Worm (Caenorhabditis elegans): ENCODE results near the gene sre-28.

Gene sre-28

ce11 chrV:9970119-9970518, 25.9 kb downstream of the sre-28 start (continued):
- no peak for TF ChIP-seq R02D3.7 (tag; optimal IDR thresholded peaks at IDR 0.05)
- no peak for TF ChIP-seq lin-15B (tag; optimal IDR thresholded peaks at IDR 0.05)
- TF ChIP-seq nhr-111 (GFP tag; optimal IDR thresholded peaks at IDR 0.05), result peak; percentile 94
- TF ChIP-seq arid-1 (GFP tag; conservative IDR thresholded peaks at IDR 0.05), result peak; percentile 92
- TF ChIP-seq Y105C5A.15 (GFP tag; IDR thresholded peaks at IDR 0.05), result peak; percentile 95; the same call in 1 of the 2 replicates
- TF ChIP-seq ZK546.5 (tag; optimal IDR thresholded peaks at IDR 0.05), result no peak
- peak; percentile 82 for TF ChIP-seq rbr-2 (tag; optimal IDR thresholded peaks at IDR 0.05)
- peak; percentile 74; the same call in 1 of the 2 replicates for TF ChIP-seq mdt-29 (GFP tag; IDR thresholded peaks at IDR 0.05)
- TF ChIP-seq daf-16 (GFP tag; optimal IDR thresholded peaks at IDR 0.05), result peak; percentile 79 to 96
- no peak for TF ChIP-seq daf-16 (tag; optimal IDR thresholded peaks at IDR 0.05)
- peak; percentile 17 for TF ChIP-seq nhr-6 (tag; optimal IDR thresholded peaks at IDR 0.05)
- no peak for TF ChIP-seq ceh-62 (tag; optimal IDR thresholded peaks at IDR 0.05)
- TF ChIP-seq zfp-3 (GFP tag; conservative IDR thresholded peaks at IDR 0.05), result peak; percentile 79
- TF ChIP-seq zfp-2 (tag; optimal IDR thresholded peaks at IDR 0.05), result peak; percentile 47
- TF ChIP-seq nhr-28 (tag; optimal IDR thresholded peaks at IDR 0.05), result no peak
- peak; percentile 99 for TF ChIP-seq F26F4.8 (GFP tag; conservative IDR thresholded peaks at IDR 0.05)
- peak; percentile 57 for TF ChIP-seq zip-2 (tag; optimal IDR thresholded peaks at IDR 0.05)
- TF ChIP-seq sdz-12 (GFP tag; optimal IDR thresholded peaks at IDR 0.05), result no peak
- TF ChIP-seq ZK337.2 (GFP tag; IDR thresholded peaks at IDR 0.05), result peak; percentile 59; the same call in 1 of the 2 replicates
- TF ChIP-seq jun-1 (tag; optimal IDR thresholded peaks at IDR 0.05), result no peak
- TF ChIP-seq lin-1 (GFP tag; IDR thresholded peaks at IDR 0.05), result peak; percentile 94
- TF ChIP-seq snpc-1.2 (GFP tag; IDR thresholded peaks at IDR 0.05), result peak; percentile 93
- TF ChIP-seq F44E2.7 (GFP tag; IDR thresholded peaks at IDR 0.05), result peak; percentile 98
- TF ChIP-seq madf-9 (GFP tag; conservative IDR thresholded peaks at IDR 0.05), result peak; percentile 83
- TF ChIP-seq ces-1 (GFP tag; optimal IDR thresholded peaks at IDR 0.05), result peak; percentile 39
- TF ChIP-seq madf-5 (GFP tag; IDR thresholded peaks at IDR 0.05), result peak; percentile 89 to 97
- TF ChIP-seq spr-3 (GFP tag; optimal IDR thresholded peaks at IDR 0.05), result peak; percentile 87
- TF ChIP-seq ceh-32 (tag; optimal IDR thresholded peaks at IDR 0.05; ENCODE audit: poor library complexity), result peak; percentile 13
- peak; percentile 91 for TF ChIP-seq tra-1 (GFP tag; IDR thresholded peaks at IDR 0.05)
- no peak for TF ChIP-seq ztf-11 (tag; optimal IDR thresholded peaks at IDR 0.05)
- peak; percentile 91 for TF ChIP-seq zip-11 (GFP tag; IDR thresholded peaks at IDR 0.05)
- no peak for TF ChIP-seq T20F7.1 (GFP tag; optimal IDR thresholded peaks at IDR 0.05)
- no peak for TF ChIP-seq nhr-76 (tag; optimal IDR thresholded peaks at IDR 0.05)
- peak; percentile 96 for TF ChIP-seq dmd-8 (GFP tag; IDR thresholded peaks at IDR 0.05)
- no peak for TF ChIP-seq egl-27 (tag; optimal IDR thresholded peaks at IDR 0.05)
- peak; percentile 79 for TF ChIP-seq nhr-48 (tag; optimal IDR thresholded peaks at IDR 0.05)

DNA sequence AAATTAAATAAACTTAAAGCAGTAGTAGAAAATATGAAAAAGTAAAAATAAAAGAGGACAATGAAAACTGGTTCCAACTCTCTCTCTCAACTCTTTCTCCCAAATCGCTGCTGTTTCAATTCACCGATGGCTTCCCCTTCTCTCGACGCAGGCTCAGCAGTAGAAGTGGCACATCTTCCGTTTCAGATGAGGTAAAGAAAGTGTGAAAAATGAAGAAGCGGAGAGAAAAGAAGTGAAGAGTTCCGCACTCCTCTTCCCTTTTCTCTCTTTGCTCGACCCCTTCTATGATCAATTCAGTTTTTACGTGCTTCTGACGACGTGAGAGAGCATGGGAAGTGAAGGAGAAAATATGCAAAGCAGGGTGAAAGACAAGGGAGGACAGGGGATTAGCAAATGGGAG, 30.1 kb downstream of the sre-28 start:
- TF ChIP-seq nhr-25 (tag; optimal IDR thresholded peaks at IDR 0.05; ENCODE audit: borderline replicate concordance, insufficient read depth) (no peak), rbr-2 (tag; optimal IDR thresholded peaks at IDR 0.05) (peak; percentile 25), hmg-1.1 (GFP tag; IDR thresholded peaks at IDR 0.05) (0 out of 2 replicates have a peak, but pooled peaks have one; percentile 26), skn-1 (tag; optimal IDR thresholded peaks at IDR 0.05) (no peak), zag-1 (tag; optimal IDR thresholded peaks at IDR 0.05) (no peak), T20F7.1 (GFP tag; optimal IDR thresholded peaks at IDR 0.05) (no peak), ctbp-1 (GFP tag; IDR thresholded peaks at IDR 0.05) (0 out of 2 replicates have a peak, but pooled peaks have one; percentile 37), lir-3 (tag; optimal IDR thresholded peaks at IDR 0.05) (no peak), ZK546.5 (tag; optimal IDR thresholded peaks at IDR 0.05) (no peak), lsy-2 (tag; optimal IDR thresholded peaks at IDR 0.05) (peak in 1 of 2 experiments; percentile 30), F49E8.2 (tag; optimal IDR thresholded peaks at IDR 0.05; ENCODE audit: borderline replicate concordance) (no peak), fkh-10 (GFP tag; optimal IDR thresholded peaks at IDR 0.05) (peak; percentile 87), attf-4 (tag; optimal IDR thresholded peaks at IDR 0.05) (no peak), unc-62 (GFP tag; optimal IDR thresholded peaks at IDR 0.05 in 1 of 2) (peak in 1 of 2 experiments; percentile 91), unc-62 (tag; optimal IDR thresholded peaks at IDR 0.05) (no peak), spr-1 (tag; optimal IDR thresholded peaks at IDR 0.05) (no peak), set-16 (GFP tag; IDR thresholded peaks at IDR 0.05) (0 out of 2 replicates have a peak, but pooled peaks have one; percentile 6), zip-11 (GFP tag; IDR thresholded peaks at IDR 0.05) (no peak)

Data from whole organism, L4 larva.